Worm (Caenorhabditis elegans) whole organism, L2 larva: ENCODE measurements around the gene F54D8.6.

Experiments used
- F13H6.1 ChIP-seq: sonication (generic microtip); optimal IDR thresholded peaks from 2 replicates; lab custom pipeline; 2016; ENCODE audit warnings: missing genetic modification characterization, missing compliant biosample characterization
- R02D3.7 ChIP-seq: fragments of 150-350 bp; optimal IDR thresholded peaks from 2 replicates; lab custom pipeline; 2014; ENCODE audit warnings: missing biosample characterization, missing genetic modification characterization
- Y55F3AM.14 ChIP-seq: fragments of 200-800 bp; sonication (Bioruptor generic); optimal IDR thresholded peaks from 2 replicates; lab custom pipeline; 2018; ENCODE audit warnings: mild to moderate bottlenecking, missing genetic modification characterization, missing compliant biosample characterization
- ZK546.5 ChIP-seq: sonication (generic microtip); optimal IDR thresholded peaks from 2 replicates; lab custom pipeline; 2017; ENCODE audit warnings: missing biosample characterization, missing genetic modification characterization
- aly-2 ChIP-seq: fragments of 150-350 bp; optimal IDR thresholded peaks from 2 replicates; lab custom pipeline; 2014; ENCODE audit warnings: missing biosample characterization, missing genetic modification characterization
- ceh-16 ChIP-seq: fragments of 150-350 bp; optimal IDR thresholded peaks from 2 replicates; lab custom pipeline; 2014; ENCODE audit warnings: missing biosample characterization, missing genetic modification characterization
- crh-2 ChIP-seq: sonication (generic microtip); optimal IDR thresholded peaks from 2 replicates; lab custom pipeline; 2017; ENCODE audit warnings: missing biosample characterization, missing genetic modification characterization
- elt-1 ChIP-seq: fragments of 150-350 bp; optimal IDR thresholded peaks from 2 replicates; lab custom pipeline; 2014; ENCODE audit warnings: missing biosample characterization, missing genetic modification characterization
- elt-3 ChIP-seq: sonication (generic microtip); optimal IDR thresholded peaks from 2 replicates; lab custom pipeline; 2017; ENCODE audit warnings: missing biosample characterization, missing genetic modification characterization
- fos-1 ChIP-seq: fragments of 150-350 bp; optimal IDR thresholded peaks from 2 replicates; lab custom pipeline; 2014; ENCODE audit warnings: missing biosample characterization, missing genetic modification characterization
- lin-13 ChIP-seq: fragments of 150-350 bp; optimal IDR thresholded peaks from 2 replicates; lab custom pipeline; 2014; ENCODE audit warnings: missing biosample characterization, missing genetic modification reagents, missing genetic modification characterization
- lin-39 ChIP-seq: fragments of 150-350 bp; optimal IDR thresholded peaks from 2 replicates; lab custom pipeline; 2014; ENCODE audit warnings: missing biosample characterization, missing genetic modification reagents, missing genetic modification characterization
- lsy-2 ChIP-seq, 2 experiments: fragments of 150-350 bp in 1 of 2; sonication (generic microtip) in 1 of 2; optimal IDR thresholded peaks; 2 replicates each; lab custom pipeline; 2014 to 2017; ENCODE audit warnings: missing biosample characterization in 2 of 2, missing genetic modification characterization in 2 of 2
- mdl-1 ChIP-seq, 2 experiments: fragments of 150-350 bp in 1 of 2; sonication (generic microtip) in 1 of 2; optimal IDR thresholded peaks; 2 replicates each; lab custom pipeline; 2017; ENCODE audit warnings: missing biosample characterization in 2 of 2, missing genetic modification characterization in 2 of 2
- nhr-10 ChIP-seq: sonication (generic microtip); optimal IDR thresholded peaks from 2 replicates; lab custom pipeline; 2017; ENCODE audit warnings: missing biosample characterization, missing genetic modification characterization
- nhr-11 ChIP-seq: fragments of 150-350 bp; optimal IDR thresholded peaks from 2 replicates; lab custom pipeline; 2014; ENCODE audit warnings: missing biosample characterization, missing genetic modification characterization
- nhr-12 ChIP-seq: fragments of 150-350 bp; optimal IDR thresholded peaks from 2 replicates; lab custom pipeline; 2014; ENCODE audit warnings: missing biosample characterization, missing genetic modification characterization
- nhr-129 ChIP-seq: fragments of 150-350 bp; optimal IDR thresholded peaks from 2 replicates; lab custom pipeline; 2014; ENCODE audit warnings: missing biosample characterization, missing genetic modification characterization
- nhr-21 ChIP-seq: fragments of 150-350 bp; optimal IDR thresholded peaks from 2 replicates; lab custom pipeline; 2014; ENCODE audit warnings: missing biosample characterization, missing genetic modification characterization
- nhr-237 ChIP-seq: fragments of 150-350 bp; optimal IDR thresholded peaks from 2 replicates; lab custom pipeline; 2014; ENCODE audit warnings: missing biosample characterization, missing genetic modification characterization
- nhr-6 ChIP-seq: fragments of 150-350 bp; optimal IDR thresholded peaks from 2 replicates; lab custom pipeline; 2014; ENCODE audit warnings: missing biosample characterization, missing genetic modification characterization
- peb-1 ChIP-seq: fragments of 150-350 bp; optimal IDR thresholded peaks from 2 replicates; lab custom pipeline; 2014; ENCODE audit warnings: missing biosample characterization, missing genetic modification characterization
- sem-4 ChIP-seq: fragments of 150-350 bp; optimal IDR thresholded peaks from 2 replicates; lab custom pipeline; 2014; ENCODE audit warnings: missing biosample characterization, missing genetic modification reagents, missing genetic modification characterization
- skn-1 ChIP-seq: sonication (generic microtip); optimal IDR thresholded peaks from 2 replicates; lab custom pipeline; 2017; ENCODE audit warnings: missing biosample characterization, missing genetic modification characterization
- sma-3 ChIP-seq: sonication (generic microtip); optimal IDR thresholded peaks from 2 replicates; lab custom pipeline; 2016; ENCODE audit warnings: missing genetic modification reagents, missing genetic modification characterization, missing compliant biosample characterization
- sma-9 ChIP-seq, 2 experiments: fragments of 150-350 bp in 1 of 2; sonication (generic microtip) in 1 of 2; optimal IDR thresholded peaks; 2 replicates each; lab custom pipeline; 2014 to 2016; ENCODE audit warnings: missing genetic modification characterization in 2 of 2, mild to moderate bottlenecking in 1 of 2, missing biosample characterization in 1 of 2, missing compliant biosample characterization in 1 of 2, missing genetic modification reagents in 1 of 2, moderate library complexity in 1 of 2
- snpc-4 ChIP-seq: fragments of 150-350 bp; optimal IDR thresholded peaks from 2 replicates; lab custom pipeline; 2014; ENCODE audit warnings: missing biosample characterization, missing genetic modification characterization
- unc-39 ChIP-seq: fragments of 150-350 bp; optimal IDR thresholded peaks from 2 replicates; lab custom pipeline; 2014; ENCODE audit warnings: missing biosample characterization, missing genetic modification characterization
- unc-55 ChIP-seq: fragments of 150-350 bp; sonication (generic microtip); optimal IDR thresholded peaks from 3 replicates; lab custom pipeline; 2014; ENCODE audit warnings: missing biosample characterization, missing genetic modification reagents, missing genetic modification characterization
- zag-1 ChIP-seq: fragments of 150-350 bp; optimal IDR thresholded peaks from 2 replicates; lab custom pipeline; 2014; ENCODE audit warnings: missing biosample characterization, missing genetic modification characterization
- ztf-11 ChIP-seq: sonication (generic microtip); optimal IDR thresholded peaks from 2 replicates; lab custom pipeline; 2017; ENCODE audit warnings: missing biosample characterization, missing genetic modification characterization
- ztf-4 ChIP-seq: fragments of 150-350 bp; optimal IDR thresholded peaks from 2 replicates; lab custom pipeline; 2014; ENCODE audit warnings: missing biosample characterization, missing genetic modification characterization

The F54D8.6 gene

DNA sequence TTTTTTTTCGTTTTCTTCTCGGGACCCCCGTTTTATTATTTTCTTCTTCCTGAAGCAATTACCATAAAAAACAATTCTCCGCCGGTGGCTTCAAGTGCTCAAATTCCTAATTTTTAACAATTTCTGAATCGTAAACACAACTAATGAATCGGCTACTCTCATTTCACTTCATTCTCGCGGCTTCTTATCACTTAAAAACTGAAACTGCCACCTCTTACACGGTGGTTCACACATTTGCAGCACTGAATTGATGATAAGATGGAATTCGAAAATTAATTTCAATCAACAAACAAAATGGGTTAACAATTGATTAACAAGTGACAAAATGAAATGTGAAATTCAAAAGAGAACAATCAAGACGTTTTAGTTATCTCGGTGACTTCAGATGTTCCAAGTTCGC is 34.3 kb downstream of the F54D8.6 start:
- no peak for TF ChIP-seq ztf-11 (tag; lab: Kevin White, UChicago)
- TF ChIP-seq crh-2 (tag; lab: Kevin White, UChicago), result peak; percentile 63
- peak; percentile 58 for TF ChIP-seq fos-1 (tag; lab: Kevin White, UChicago)
- TF ChIP-seq R02D3.7 (tag; lab: Kevin White, UChicago), result no peak
- TF ChIP-seq, all 48 proteins: peak for 2

ce11 chrIII:5137685-5138084 is 34.9 kb downstream of the F54D8.6 start:
- no peak for TF ChIP-seq skn-1
- no peak for TF ChIP-seq snpc-4 (tag; lab: Kevin White, UChicago)
- no peak for TF ChIP-seq peb-1
- no peak for TF ChIP-seq crh-2 (tag; lab: Kevin White, UChicago)
- no peak for TF ChIP-seq nhr-10 (tag; lab: Kevin White, UChicago)
- no peak for TF ChIP-seq ztf-4 (tag; lab: Kevin White, UChicago)
- TF ChIP-seq ztf-11 (tag; lab: Kevin White, UChicago), result no peak
- no peak for TF ChIP-seq sem-4 (tag; lab: Kevin White, UChicago)
- TF ChIP-seq mdl-1 (tag; optimal IDR thresholded peaks at IDR 0.05; lab: Kevin White, UChicago), result no peak
- no peak for TF ChIP-seq elt-1 (tag; lab: Kevin White, UChicago)

ce11 chrIII:5138940-5139533 is 36.3 kb downstream of the F54D8.6 start:
- no peak for TF ChIP-seq fos-1 (tag; lab: Kevin White, UChicago)
- no peak for TF ChIP-seq elt-3 (tag; lab: Kevin White, UChicago)
- no peak for TF ChIP-seq lin-13 (GFP tag; lab: Kevin White, UChicago)
- TF ChIP-seq ztf-4 (tag; lab: Kevin White, UChicago), result no peak
- no peak for TF ChIP-seq Y55F3AM.14 (GFP tag; lab: Kevin White, UChicago)
- no peak for TF ChIP-seq ZK546.5
- TF ChIP-seq unc-39 (tag; lab: Kevin White, UChicago), result no peak
- TF ChIP-seq nhr-21, result no peak
- TF ChIP-seq skn-1, result no peak
- no peak for TF ChIP-seq nhr-12 (tag; lab: Kevin White, UChicago)
- TF ChIP-seq ceh-16 (tag; lab: Kevin White, UChicago), result no peak
- no peak for TF ChIP-seq R02D3.7 (tag; lab: Kevin White, UChicago)
- no peak for TF ChIP-seq peb-1
- TF ChIP-seq nhr-237 (tag; lab: Kevin White, UChicago), result no peak
- TF ChIP-seq nhr-11, result no peak
- TF ChIP-seq, all 48 proteins: peak for 0

DNA sequence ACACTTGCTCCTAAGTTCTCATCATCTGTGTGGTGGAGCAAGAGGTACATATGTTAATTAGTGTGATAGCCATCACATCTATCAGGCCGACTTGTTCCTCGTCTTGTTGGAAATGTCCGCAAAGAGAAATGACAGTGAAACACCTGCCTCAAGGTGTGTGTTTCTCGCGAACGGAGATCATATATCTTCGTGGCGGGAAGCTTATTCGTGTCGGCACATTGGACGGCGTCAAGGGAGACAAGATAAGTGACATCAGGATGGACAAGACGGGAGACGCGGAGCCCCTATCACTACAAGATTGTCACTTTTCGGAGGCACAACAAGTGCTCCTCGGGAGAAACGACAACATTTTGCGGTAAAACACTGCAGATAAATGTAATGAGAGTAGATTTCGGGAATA is 37.0 kb downstream of the F54D8.6 start:
- no peak for TF ChIP-seq aly-2 (tag; lab: Kevin White, UChicago)
- TF ChIP-seq, all 48 proteins: peak for 0

ce11 chrIII:5140559-5140958 is 37.8 kb downstream of the F54D8.6 start:
- TF ChIP-seq F13H6.1 (peak; percentile 56), zag-1 (no peak), sma-9 (GFP tag; optimal IDR thresholded peaks at IDR 0.05; lab: Kevin White, UChicago) (peak; percentile 36), sma-9 (tag; optimal IDR thresholded peaks at IDR 0.05; lab: Kevin White, UChicago) (no peak), aly-2 (tag; lab: Kevin White, UChicago) (no peak), lsy-2 (tag; optimal IDR thresholded peaks at IDR 0.05; lab: Kevin White, UChicago) (peak in 1 of 2 experiments; percentile 67), nhr-6 (no peak)

ce11 chrIII:5141935-5142334 is 39.1 kb downstream of the F54D8.6 start:
- peak in 1 of 2 experiments; percentile 1 for TF ChIP-seq lsy-2 (tag; optimal IDR thresholded peaks at IDR 0.05; lab: Kevin White, UChicago)
- TF ChIP-seq nhr-129, result peak; percentile 6
- no peak for TF ChIP-seq nhr-10 (tag; lab: Kevin White, UChicago)
- TF ChIP-seq lin-39 (tag; lab: Kevin White, UChicago), result no peak
- TF ChIP-seq sma-9 (GFP tag; optimal IDR thresholded peaks at IDR 0.05; lab: Kevin White, UChicago), result no peak
- TF ChIP-seq sma-9 (tag; optimal IDR thresholded peaks at IDR 0.05; lab: Kevin White, UChicago), result no peak
- no peak for TF ChIP-seq unc-55
- peak; percentile 36 for TF ChIP-seq sma-3
